Fruit fly (Drosophila melanogaster) whole organism, embryonic: Measurements from ENCODE around the gene CG7379.

Experiments
- Bgb ChIP-seq: fragments of 200-800 bp; sonication (Bioruptor generic); IDR thresholded peaks from 2 replicates; pipeline ENCODE4 v1.3.6; 2022; ENCODE audit warnings: missing biosample characterization, missing genetic modification characterization; ENCODE audit not compliant: partially characterized antibody
- CG12659 ChIP-seq: fragments of 200-800 bp; sonication (Bioruptor generic); optimal IDR thresholded peaks from 3 replicates; lab custom pipeline; 2017; ENCODE audit warnings: mild to moderate bottlenecking, missing biosample characterization, missing genetic modification reagents, missing genetic modification characterization
- CG12769 ChIP-seq: fragments of 200-800 bp; sonication (Bioruptor generic); optimal IDR thresholded peaks from 2 replicates; lab custom pipeline; 2019; ENCODE audit warnings: missing biosample characterization, mild to moderate bottlenecking, missing genetic modification characterization, moderate library complexity
- CG14441 ChIP-seq: fragments of 200-800 bp; sonication (Bioruptor generic); IDR thresholded peaks from 2 replicates; pipeline ENCODE4 v1.3.6; 2022; ENCODE audit warnings: missing biosample characterization, missing genetic modification characterization
- CG14710 ChIP-seq: fragments of 200-800 bp; sonication (Bioruptor generic); optimal IDR thresholded peaks from 3 replicates; lab custom pipeline; 2019; ENCODE audit warnings: missing biosample characterization, mild to moderate bottlenecking, missing genetic modification characterization, moderate library complexity
- CG17568 ChIP-seq: fragments of 200-800 bp; sonication (Bioruptor generic); optimal IDR thresholded peaks from 2 replicates; lab custom pipeline; 2018; ENCODE audit warnings: missing biosample characterization, mild to moderate bottlenecking, missing genetic modification characterization, moderate library complexity
- CG18476 ChIP-seq: fragments of 200-800 bp; sonication (Bioruptor generic); optimal IDR thresholded peaks from 2 replicates; lab custom pipeline; 2016; ENCODE audit warnings: missing biosample characterization, mild to moderate bottlenecking, missing genetic modification characterization
- CG2678 ChIP-seq: fragments of 200-800 bp; sonication (Bioruptor generic); optimal IDR thresholded peaks from 3 replicates; lab custom pipeline; 2019; ENCODE audit warnings: missing biosample characterization, mild to moderate bottlenecking, missing genetic modification characterization, moderate library complexity
- CG33557 ChIP-seq: fragments of 200-800 bp; sonication (Bioruptor generic); optimal IDR thresholded peaks from 2 replicates; lab custom pipeline; 2019; ENCODE audit warnings: missing biosample characterization, mild to moderate bottlenecking, missing genetic modification characterization, moderate library complexity
- CG3847 ChIP-seq: fragments of 200-800 bp; sonication (Bioruptor generic); IDR thresholded peaks from 2 replicates; pipeline ENCODE4 v1.3.6; 2022; ENCODE audit warnings: missing biosample characterization, missing genetic modification characterization
- CG4282 ChIP-seq: fragments of 200-800 bp; sonication (Bioruptor generic); optimal IDR thresholded peaks from 2 replicates; lab custom pipeline; 2016; ENCODE audit warnings: missing biosample characterization, missing genetic modification characterization
- CG6272 ChIP-seq: fragments of 200-800 bp; sonication (Bioruptor generic); IDR thresholded peaks from 2 replicates; pipeline ENCODE4 v1.3.6; 2022; ENCODE audit warnings: missing biosample characterization, missing genetic modification characterization
- CG7556 ChIP-seq: fragments of 200-800 bp; sonication (Bioruptor generic); optimal IDR thresholded peaks from 2 replicates; lab custom pipeline; 2017; ENCODE audit warnings: missing biosample characterization, mild to moderate bottlenecking, missing genetic modification characterization
- CG8290 ChIP-seq, 3 experiments: fragments of 200-800 bp; sonication (Bioruptor generic); optimal IDR thresholded peaks; 2 replicates each; lab custom pipeline; 2016 to 2019; ENCODE audit warnings: missing biosample characterization in 3 of 3, missing genetic modification characterization in 3 of 3, mild to moderate bottlenecking in 2 of 3, moderate library complexity in 1 of 3
- CG8944 ChIP-seq: fragments of 200-800 bp; sonication (Bioruptor generic); optimal IDR thresholded peaks from 3 replicates; lab custom pipeline; 2016; ENCODE audit warnings: missing biosample characterization, missing genetic modification characterization
- Chrac-16 ChIP-seq: fragments of 200-800 bp; sonication (Bioruptor generic); optimal IDR thresholded peaks from 3 replicates; lab custom pipeline; 2016; ENCODE audit warnings: missing biosample characterization, missing genetic modification characterization
- D ChIP-seq, 2 experiments: fragments of 200-800 bp in 1 of 2; fragments of >200 bp in 1 of 2; sonication (Bioruptor generic) in 1 of 2; optimal IDR thresholded peaks; 2 replicates in 1 of 2; 3 replicates in 1 of 2; lab custom pipeline; 2017; ENCODE audit warnings: mild to moderate bottlenecking in 1 of 2, missing biosample characterization in 1 of 2, missing genetic modification characterization in 1 of 2, missing genetic modification reagents in 1 of 2
- Gug ChIP-seq: fragments of 200-800 bp; sonication (Bioruptor generic); IDR thresholded peaks from 4 replicates; pipeline ENCODE4 v1.3.6; 2022; ENCODE audit warnings: missing biosample characterization, missing genetic modification characterization
- H2.0 ChIP-seq: fragments of 200-800 bp; sonication (Bioruptor generic); IDR thresholded peaks from 2 replicates; pipeline ENCODE4 v1.3.6; 2022; ENCODE audit warnings: missing biosample characterization, missing genetic modification characterization
- Hr51 ChIP-seq, 2 experiments: fragments of 200-800 bp; sonication (Bioruptor generic); optimal IDR thresholded peaks; 2 replicates in 1 of 2; 3 replicates in 1 of 2; lab custom pipeline; 2016 to 2018; ENCODE audit warnings: missing biosample characterization in 2 of 2, missing genetic modification characterization in 2 of 2, mild to moderate bottlenecking in 1 of 2, moderate library complexity in 1 of 2
- Hsf ChIP-seq: fragments of 200-800 bp; sonication (Bioruptor generic); optimal IDR thresholded peaks from 3 replicates; lab custom pipeline; 2016; ENCODE audit warnings: missing biosample characterization, missing genetic modification characterization
- NK7.1 ChIP-seq: fragments of 200-800 bp; sonication (Bioruptor generic); optimal IDR thresholded peaks from 3 replicates; lab custom pipeline; 2016; ENCODE audit warnings: missing biosample characterization, missing genetic modification characterization
- NfI ChIP-seq: fragments of 200-800 bp; sonication (Bioruptor generic); optimal IDR thresholded peaks from 3 replicates; lab custom pipeline; 2018; ENCODE audit warnings: missing biosample characterization, mild to moderate bottlenecking, missing genetic modification characterization, moderate library complexity
- Rx ChIP-seq: fragments of 200-800 bp; sonication (Bioruptor generic); IDR thresholded peaks from 2 replicates; pipeline ENCODE4 v1.3.6; 2022; ENCODE audit warnings: missing biosample characterization, missing genetic modification characterization
- YL-1 ChIP-seq: fragments of 200-800 bp; sonication (Bioruptor generic); optimal IDR thresholded peaks from 3 replicates; lab custom pipeline; 2017; ENCODE audit warnings: missing biosample characterization, mild to moderate bottlenecking, missing genetic modification characterization
- bab2 ChIP-seq: fragments of 200-800 bp; sonication (Bioruptor generic); optimal IDR thresholded peaks from 2 replicates; lab custom pipeline; 2016; ENCODE audit warnings: missing biosample characterization, missing genetic modification characterization
- ci ChIP-seq: fragments of 200-800 bp; sonication (Bioruptor generic); IDR thresholded peaks from 3 replicates; pipeline ENCODE4 v1.3.6; 2022; ENCODE audit warnings: missing biosample characterization, missing genetic modification characterization
- dmrt99B ChIP-seq: fragments of 200-800 bp; sonication (Bioruptor generic); optimal IDR thresholded peaks from 2 replicates; lab custom pipeline; 2018; ENCODE audit warnings: missing biosample characterization, mild to moderate bottlenecking, missing genetic modification characterization, moderate library complexity
- emc ChIP-seq: fragments of 200-800 bp; sonication (Bioruptor generic); optimal IDR thresholded peaks from 2 replicates; lab custom pipeline; 2016; ENCODE audit warnings: missing biosample characterization, missing genetic modification characterization
- ind ChIP-seq: fragments of 200-800 bp; sonication (Bioruptor generic); optimal IDR thresholded peaks from 3 replicates; lab custom pipeline; 2016; ENCODE audit warnings: missing biosample characterization, missing genetic modification characterization
- maf-S ChIP-seq: fragments of 200-800 bp; sonication (Bioruptor generic); optimal IDR thresholded peaks from 2 replicates; lab custom pipeline; 2016; ENCODE audit warnings: missing biosample characterization, missing genetic modification characterization
- mam ChIP-seq: fragments of 200-800 bp; sonication (Bioruptor generic); optimal IDR thresholded peaks from 3 replicates; lab custom pipeline; 2016; ENCODE audit warnings: missing biosample characterization, missing genetic modification characterization
- nerfin-1 ChIP-seq: fragments of 200-800 bp; sonication (Bioruptor generic); optimal IDR thresholded peaks from 3 replicates; lab custom pipeline; 2019; ENCODE audit warnings: missing biosample characterization, mild to moderate bottlenecking, missing genetic modification characterization, moderate library complexity
- nmo ChIP-seq: fragments of 200-800 bp; sonication (Bioruptor generic); optimal IDR thresholded peaks from 2 replicates; lab custom pipeline; 2018; ENCODE audit warnings: missing biosample characterization, mild to moderate bottlenecking, missing genetic modification characterization, moderate library complexity
- onecut ChIP-seq: fragments of 200-800 bp; sonication (Bioruptor generic); IDR thresholded peaks from 2 replicates; pipeline ENCODE4 v1.3.6; 2022; ENCODE audit warnings: missing biosample characterization, missing genetic modification characterization
- pfk ChIP-seq: fragments of 200-800 bp; sonication (Bioruptor generic); optimal IDR thresholded peaks from 2 replicates; lab custom pipeline; 2018; ENCODE audit warnings: missing biosample characterization, mild to moderate bottlenecking, missing genetic modification characterization, moderate library complexity
- phol ChIP-seq: fragments of 200-800 bp; sonication (Bioruptor generic); optimal IDR thresholded peaks from 3 replicates; lab custom pipeline; 2018; ENCODE audit warnings: missing biosample characterization, mild to moderate bottlenecking, missing genetic modification characterization, moderate library complexity
- prd ChIP-seq, 3 experiments: fragments of >200 bp in 2 of 3; fragments of 200-800 bp in 1 of 3; sonication (Bioruptor generic) in 1 of 3; optimal IDR thresholded peaks in 2 of 3; IDR thresholded peaks in 1 of 3; 2 replicates in 2 of 3; 3 replicates in 1 of 3; pipeline versions ENCODE4 v1.3.6 to Lab custom; 2017 to 2022; ENCODE audit warnings: missing biosample characterization in 1 of 3, missing genetic modification characterization in 1 of 3
- pum ChIP-seq: fragments of 200-800 bp; sonication (Bioruptor generic); optimal IDR thresholded peaks from 2 replicates; lab custom pipeline; 2016; ENCODE audit warnings: missing biosample characterization, missing genetic modification characterization
- sens ChIP-seq: fragments of 200-800 bp; sonication (Bioruptor generic); peaks from one replicate; lab custom pipeline; 2016; ENCODE audit warnings: missing biosample characterization, missing genetic modification characterization
- sr ChIP-seq: fragments of 200-800 bp; sonication (Bioruptor generic); IDR thresholded peaks from 3 replicates; pipeline ENCODE4 v1.3.6; 2022; ENCODE audit warnings: missing biosample characterization, missing genetic modification characterization
- ttk ChIP-seq: fragments of 200-800 bp; sonication (Bioruptor generic); IDR thresholded peaks from 2 replicates; pipeline ENCODE4 v2.1.2; 2022; ENCODE audit warnings: missing biosample characterization, missing genetic modification characterization

CG7379 gene

DNA sequence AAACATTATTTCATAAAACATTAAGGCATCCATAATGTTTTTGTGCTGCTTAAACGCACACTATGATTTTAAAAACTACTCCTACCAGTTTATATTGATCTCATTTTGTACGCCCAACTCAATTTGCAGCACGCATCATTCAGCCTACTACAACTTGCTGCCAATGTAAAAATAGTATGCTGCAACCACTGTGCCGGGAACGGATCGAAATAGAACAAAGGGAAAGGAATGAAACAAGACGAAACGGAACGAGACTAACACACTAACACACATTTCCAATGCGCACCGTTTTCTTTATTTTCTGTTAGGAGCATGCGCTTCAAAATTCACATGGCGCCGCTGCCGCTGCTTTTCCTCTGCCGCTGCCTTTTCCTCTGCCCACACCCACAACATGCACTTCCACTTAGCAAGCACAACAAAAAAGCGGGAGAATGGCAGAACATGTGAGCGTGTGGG is 21.1 kb downstream of the CG7379 start (continued):
- no peak for TF ChIP-seq D (optimal IDR thresholded peaks at IDR 0.05; lab: Kevin White, UChicago)
- no peak for TF ChIP-seq D (GFP tag; optimal IDR thresholded peaks at IDR 0.05; lab: Kevin White, UChicago)
- no peak for TF ChIP-seq CG17568
- TF ChIP-seq NfI (GFP tag; lab: Kevin White, UChicago) = peak; percentile 30
- TF ChIP-seq Rx (GFP tag; lab: Robert Waterston, UW) = peak; percentile 45; the same call in 1 of the 2 replicates
- TF ChIP-seq CG18476 (GFP tag; lab: Kevin White, UChicago) = peak; percentile 9
- TF ChIP-seq ci = peak; percentile 54; the same call in 1 of the 3 replicates
- peak; percentile 6 for TF ChIP-seq nmo (GFP tag; lab: Kevin White, UChicago)
- peak; percentile 5 for TF ChIP-seq YL-1
- peak; percentile 96 for TF ChIP-seq pfk (GFP tag; lab: Kevin White, UChicago)
- TF ChIP-seq ttk (GFP tag; lab: Robert Waterston, UW) = peak; percentile 17; the same call in 1 of the 2 replicates
- TF ChIP-seq CG33557 (GFP tag; lab: Kevin White, UChicago) = no peak
- TF ChIP-seq CG4282 (GFP tag; lab: Kevin White, UChicago) = peak; percentile 19
- peak; percentile 33 for TF ChIP-seq sens (GFP tag; lab: Kevin White, UChicago)
- peak; percentile 55; the same call in 1 of the 3 replicates for TF ChIP-seq sr (GFP tag; lab: Robert Waterston, UW)
- TF ChIP-seq CG2678 = peak; percentile 44
- peak; percentile 67 for TF ChIP-seq CG12769 (tag; lab: Kevin White, UChicago)
- TF ChIP-seq Hsf (GFP tag; lab: Kevin White, UChicago) = peak; percentile 9
- peak in 1 of 2 experiments; percentile 40 for TF ChIP-seq Hr51 (GFP tag; optimal IDR thresholded peaks at IDR 0.05; lab: Kevin White, UChicago)
- no peak for TF ChIP-seq CG8290 (GFP tag; optimal IDR thresholded peaks at IDR 0.05; lab: Kevin White, UChicago)
- peak in 1 of 2 experiments; percentile 68 for TF ChIP-seq CG8290 (tag; optimal IDR thresholded peaks at IDR 0.05; lab: Kevin White, UChicago)
- TF ChIP-seq CG14441 (GFP tag; lab: Robert Waterston, UW) = peak; percentile 33; the same call in 1 of the 2 replicates
- TF ChIP-seq onecut = peak; percentile 41
- TF ChIP-seq CG12659 (GFP tag; lab: Kevin White, UChicago) = peak; percentile 34
- peak; percentile 59; the same call in 3 of the 4 replicates for TF ChIP-seq Gug (GFP tag; lab: Robert Waterston, UW)
- no peak for TF ChIP-seq CG14710 (tag; lab: Kevin White, UChicago)
- no peak for TF ChIP-seq nerfin-1 (tag; lab: Kevin White, UChicago)
- peak; percentile 15 for TF ChIP-seq phol (tag; lab: Kevin White, UChicago)
- peak; percentile 38 for TF ChIP-seq maf-S
- TF ChIP-seq CG8944 (GFP tag; lab: Kevin White, UChicago) = peak; percentile 13
- no peak for TF ChIP-seq Bgb
- peak; percentile 24 for TF ChIP-seq ind (GFP tag; lab: Kevin White, UChicago)
- TF ChIP-seq pum (GFP tag; lab: Kevin White, UChicago) = peak; percentile 3
- TF ChIP-seq CG7556 = peak; percentile 31
- TF ChIP-seq NK7.1 (GFP tag; lab: Kevin White, UChicago) = peak; percentile 16
- TF ChIP-seq emc (GFP tag; lab: Kevin White, UChicago) = no peak
- TF ChIP-seq prd (optimal IDR thresholded peaks at IDR 0.05; lab: Kevin White, UChicago) = no peak
- TF ChIP-seq prd (GFP tag; IDR thresholded peaks at IDR 0.05; lab: Robert Waterston, UW) = peak; percentile 48; the same call in 2 of the 3 replicates
- TF ChIP-seq CG3847 (GFP tag; lab: Robert Waterston, UW) = no peak
- peak; percentile 12 for TF ChIP-seq bab2 (GFP tag; lab: Kevin White, UChicago)
- peak; percentile 36 for TF ChIP-seq mam
- no peak for TF ChIP-seq H2.0 (GFP tag; lab: Robert Waterston, UW)
- 0 out of 2 replicates have a peak, but pooled peaks have one; percentile 17 for TF ChIP-seq CG6272 (GFP tag; lab: Robert Waterston, UW)
- peak; percentile 33 for TF ChIP-seq dmrt99B (tag; lab: Kevin White, UChicago)
- no peak for TF ChIP-seq Chrac-16
